Fruit fly (Drosophila melanogaster) whole organism, embryonic: ENCODE results near the gene MFS9.
A peak's percentile ranks its signal among the peaks of the same experiment; 100 is the strongest.

ENCODE experiments used
- CG10543 ChIP-seq: fragments of 200-800 bp; sonication (Bioruptor generic); optimal IDR thresholded peaks from 3 replicates; lab custom pipeline; 2017; ENCODE audit warnings: missing biosample characterization, mild to moderate bottlenecking, missing genetic modification characterization, moderate library complexity
- CG10979 ChIP-seq: fragments of 200-800 bp; sonication (Bioruptor generic); optimal IDR thresholded peaks from 2 replicates; lab custom pipeline; 2018; ENCODE audit warnings: missing biosample characterization, mild to moderate bottlenecking, missing genetic modification characterization, moderate library complexity
- CG14710 ChIP-seq: fragments of 200-800 bp; sonication (Bioruptor generic); optimal IDR thresholded peaks from 3 replicates; lab custom pipeline; 2019; ENCODE audit warnings: missing biosample characterization, mild to moderate bottlenecking, missing genetic modification characterization, moderate library complexity
- CG15601 ChIP-seq: fragments of 200-800 bp; sonication (Bioruptor generic); optimal IDR thresholded peaks from 3 replicates; lab custom pipeline; 2019; ENCODE audit warnings: missing biosample characterization, mild to moderate bottlenecking, missing genetic modification characterization, moderate library complexity
- CG15696 ChIP-seq: fragments of 200-800 bp; sonication (Bioruptor generic); optimal IDR thresholded peaks from 2 replicates; lab custom pipeline; 2019; ENCODE audit warnings: missing biosample characterization, mild to moderate bottlenecking, missing genetic modification characterization, moderate library complexity
- CG2202 ChIP-seq: fragments of 200-800 bp; sonication (Bioruptor generic); optimal IDR thresholded peaks from 2 replicates; lab custom pipeline; 2018; ENCODE audit warnings: missing biosample characterization, mild to moderate bottlenecking, missing genetic modification characterization
- CG33557 ChIP-seq: fragments of 200-800 bp; sonication (Bioruptor generic); optimal IDR thresholded peaks from 2 replicates; lab custom pipeline; 2019; ENCODE audit warnings: missing biosample characterization, mild to moderate bottlenecking, missing genetic modification characterization, moderate library complexity
- CG3407 ChIP-seq: fragments of 200-800 bp; sonication (Bioruptor generic); optimal IDR thresholded peaks from 2 replicates; lab custom pipeline; 2018; ENCODE audit warnings: missing biosample characterization, mild to moderate bottlenecking, missing genetic modification characterization
- CG34224 ChIP-seq: fragments of 200-800 bp; sonication (Bioruptor generic); IDR thresholded peaks from 3 replicates; pipeline ENCODE4 v1.3.6; 2022; ENCODE audit warnings: missing biosample characterization, missing genetic modification characterization; ENCODE audit not compliant: partially characterized antibody
- CG34376 ChIP-seq: fragments of 200-800 bp; sonication (Bioruptor generic); optimal IDR thresholded peaks from 2 replicates; lab custom pipeline; 2018; ENCODE audit warnings: missing biosample characterization, mild to moderate bottlenecking, missing genetic modification characterization
- CG4617 ChIP-seq: fragments of 200-800 bp; sonication (Bioruptor generic); optimal IDR thresholded peaks from 3 replicates; lab custom pipeline; 2016; ENCODE audit warnings: missing biosample characterization, missing genetic modification characterization, borderline replicate concordance
- CG7271 ChIP-seq: fragments of 200-800 bp; sonication (Bioruptor generic); optimal IDR thresholded peaks from 2 replicates; lab custom pipeline; 2018; ENCODE audit warnings: missing biosample characterization, mild to moderate bottlenecking, missing genetic modification characterization, moderate library complexity
- CG8290 ChIP-seq, 3 experiments: fragments of 200-800 bp; sonication (Bioruptor generic); optimal IDR thresholded peaks; 2 replicates each; lab custom pipeline; 2016 to 2019; ENCODE audit warnings: missing biosample characterization in 3 of 3, missing genetic modification characterization in 3 of 3, mild to moderate bottlenecking in 2 of 3, moderate library complexity in 1 of 3
- CG9727 ChIP-seq: fragments of 200-800 bp; sonication (Bioruptor generic); optimal IDR thresholded peaks from 3 replicates; lab custom pipeline; 2017; ENCODE audit warnings: missing biosample characterization, mild to moderate bottlenecking, missing genetic modification characterization
- Deaf1 ChIP-seq: fragments of 200-800 bp; optimal IDR thresholded peaks from 3 replicates; lab custom pipeline; 2019; ENCODE audit warnings: missing biosample characterization, mild to moderate bottlenecking, missing genetic modification characterization, moderate library complexity
- HmgZ ChIP-seq: fragments of 200-800 bp; sonication (Bioruptor generic); optimal IDR thresholded peaks from 2 replicates; lab custom pipeline; 2018; ENCODE audit warnings: missing biosample characterization, mild to moderate bottlenecking, missing genetic modification characterization
- Hr78 ChIP-seq, 2 experiments: fragments of 200-800 bp in 1 of 2; fragments of >200 bp in 1 of 2; sonication (Bioruptor generic) in 1 of 2; optimal IDR thresholded peaks; 2 replicates each; lab custom pipeline; 2017 to 2019; ENCODE audit warnings: missing biosample characterization in 2 of 2, missing genetic modification characterization in 2 of 2, mild to moderate bottlenecking in 1 of 2, moderate library complexity in 1 of 2
- Max ChIP-seq: fragments of 200-800 bp; sonication (Bioruptor generic); optimal IDR thresholded peaks from 2 replicates; lab custom pipeline; 2016; ENCODE audit warnings: missing biosample characterization, mild to moderate bottlenecking, missing genetic modification characterization
- Med ChIP-seq: fragments of 200-800 bp; sonication (Bioruptor generic); peaks from one replicate; lab custom pipeline; 2016; ENCODE audit warnings: missing biosample characterization, missing genetic modification characterization, mild to moderate bottlenecking, inconsistent platforms, moderate library complexity
- NC2β ChIP-seq: fragments of 200-800 bp; sonication (Bioruptor generic); optimal IDR thresholded peaks from 2 replicates; lab custom pipeline; 2016; ENCODE audit warnings: missing biosample characterization, missing genetic modification characterization
- Pdp1 ChIP-seq, 2 experiments: fragments of 200-800 bp; sonication (Bioruptor generic); optimal IDR thresholded peaks; 3 replicates each; lab custom pipeline; 2016; ENCODE audit warnings: missing biosample characterization in 2 of 2, missing genetic modification characterization in 2 of 2, mild to moderate bottlenecking in 1 of 2, moderate library complexity in 1 of 2
- Rfx ChIP-seq: fragments of 200-800 bp; sonication (Bioruptor generic); IDR thresholded peaks from 2 replicates; pipeline ENCODE4 v1.3.6; 2022; ENCODE audit warnings: missing biosample characterization, missing genetic modification characterization
- Xrp1 ChIP-seq: fragments of 200-800 bp; sonication (Bioruptor generic); IDR thresholded peaks from 2 replicates; pipeline ENCODE4 v1.3.6; 2022; ENCODE audit warnings: missing biosample characterization, missing genetic modification characterization
- abd-A ChIP-seq: fragments of 200-800 bp; sonication (Bioruptor generic); optimal IDR thresholded peaks from 3 replicates; lab custom pipeline; 2019; ENCODE audit warnings: missing biosample characterization, mild to moderate bottlenecking, missing genetic modification characterization, moderate library complexity
- ac ChIP-seq: fragments of 200-800 bp; sonication (Bioruptor generic); optimal IDR thresholded peaks from 3 replicates; lab custom pipeline; 2017; ENCODE audit warnings: missing biosample characterization, mild to moderate bottlenecking, missing genetic modification characterization
- cg ChIP-seq: fragments of 200-800 bp; sonication (Bioruptor generic); optimal IDR thresholded peaks from 3 replicates; lab custom pipeline; 2019; ENCODE audit warnings: missing biosample characterization, mild to moderate bottlenecking, missing genetic modification characterization, moderate library complexity
- chinmo ChIP-seq: fragments of 200-800 bp; sonication (Bioruptor generic); IDR thresholded peaks from 4 replicates; pipeline ENCODE4 v1.3.6; 2022; ENCODE audit warnings: missing biosample characterization, missing genetic modification characterization; ENCODE audit not compliant: partially characterized antibody
- dmrt11E ChIP-seq: fragments of 200-800 bp; sonication (Bioruptor generic); optimal IDR thresholded peaks from 3 replicates; lab custom pipeline; 2018; ENCODE audit warnings: missing biosample characterization, mild to moderate bottlenecking, missing genetic modification characterization, moderate library complexity
- eve ChIP-seq, 2 experiments: fragments of >200 bp; optimal IDR thresholded peaks; 2 replicates each; lab custom pipeline; 2017; ENCODE audit warnings: missing biosample characterization in 2 of 2, missing genetic modification characterization in 2 of 2
- exex ChIP-seq: fragments of 200-800 bp; sonication (Bioruptor generic); optimal IDR thresholded peaks from 4 replicates; lab custom pipeline; 2018; ENCODE audit warnings: missing biosample characterization, mild to moderate bottlenecking, missing genetic modification characterization, moderate library complexity
- gem ChIP-seq: fragments of 200-800 bp; sonication (Bioruptor generic); optimal IDR thresholded peaks from 2 replicates; lab custom pipeline; 2019; ENCODE audit warnings: missing biosample characterization, mild to moderate bottlenecking, missing genetic modification characterization, moderate library complexity
- grn ChIP-seq: fragments of 200-800 bp; sonication (Bioruptor generic); optimal IDR thresholded peaks from 3 replicates; lab custom pipeline; 2017; ENCODE audit warnings: missing biosample characterization, missing genetic modification characterization
- gro ChIP-seq: fragments of 200-800 bp; sonication (Bioruptor generic); optimal IDR thresholded peaks from 2 replicates; lab custom pipeline; 2016; ENCODE audit warnings: missing biosample characterization, missing genetic modification characterization
- her ChIP-seq: fragments of 200-800 bp; sonication (Bioruptor generic); optimal IDR thresholded peaks from 2 replicates; lab custom pipeline; 2016; ENCODE audit warnings: missing biosample characterization, missing genetic modification characterization
- inv ChIP-seq: fragments of 200-800 bp; sonication (Bioruptor generic); IDR thresholded peaks from 2 replicates; pipeline ENCODE4 v1.3.6; 2022; ENCODE audit warnings: missing biosample characterization, missing genetic modification characterization; ENCODE audit not compliant: partially characterized antibody
- kni ChIP-seq: fragments of 200-800 bp; sonication (Bioruptor generic); optimal IDR thresholded peaks from 3 replicates; lab custom pipeline; 2017; ENCODE audit warnings: mild to moderate bottlenecking, missing biosample characterization, missing genetic modification reagents, missing genetic modification characterization
- lov ChIP-seq, 2 experiments: fragments of 200-800 bp in 1 of 2; fragments of >200 bp in 1 of 2; sonication (Bioruptor generic) in 1 of 2; IDR thresholded peaks in 1 of 2; optimal IDR thresholded peaks in 1 of 2; 2 replicates in 1 of 2; 3 replicates in 1 of 2; pipeline versions ENCODE4 v1.3.6 to Lab custom; 2017 to 2022; ENCODE audit warnings: missing biosample characterization in 1 of 2, missing genetic modification characterization in 1 of 2
- prd ChIP-seq, 3 experiments: fragments of >200 bp in 2 of 3; fragments of 200-800 bp in 1 of 3; sonication (Bioruptor generic) in 1 of 3; optimal IDR thresholded peaks in 2 of 3; IDR thresholded peaks in 1 of 3; 2 replicates in 2 of 3; 3 replicates in 1 of 3; pipeline versions ENCODE4 v1.3.6 to Lab custom; 2017 to 2022; ENCODE audit warnings: missing biosample characterization in 1 of 3, missing genetic modification characterization in 1 of 3
- slbo ChIP-seq: fragments of 200-800 bp; sonication (Bioruptor generic); IDR thresholded peaks from 2 replicates; pipeline ENCODE4 v1.3.6; 2022; ENCODE audit warnings: missing biosample characterization, missing genetic modification characterization
- stwl ChIP-seq: fragments of 200-800 bp; sonication (Bioruptor generic); optimal IDR thresholded peaks from 3 replicates; lab custom pipeline; 2018; ENCODE audit warnings: missing biosample characterization, mild to moderate bottlenecking, missing genetic modification characterization, moderate library complexity
- tap ChIP-seq: fragments of 200-800 bp; optimal IDR thresholded peaks from 3 replicates; lab custom pipeline; 2019; ENCODE audit warnings: missing biosample characterization, mild to moderate bottlenecking, missing genetic modification characterization, moderate library complexity
- wek ChIP-seq: fragments of 200-800 bp; sonication (Bioruptor generic); optimal IDR thresholded peaks from 3 replicates; lab custom pipeline; 2018; ENCODE audit warnings: missing biosample characterization, mild to moderate bottlenecking, missing genetic modification characterization, moderate library complexity
- zfh2 ChIP-seq: fragments of 200-800 bp; sonication (Bioruptor generic); optimal IDR thresholded peaks from 2 replicates; lab custom pipeline; 2016; ENCODE audit warnings: missing biosample characterization, missing genetic modification characterization

Gene MFS9

dm6 chr3R:20549017-20549854, 37.0 kb upstream of the MFS9 start (continued):
- TF ChIP-seq Deaf1 (tag; lab: Kevin White, UChicago) (no peak), abd-A (tag; lab: Kevin White, UChicago) (no peak), tap (tag; lab: Kevin White, UChicago) (no peak), HmgZ (tag; lab: Kevin White, UChicago) (peak; percentile 5), CG3407 (GFP tag; lab: Kevin White, UChicago) (no peak), lov (optimal IDR thresholded peaks at IDR 0.05; lab: Kevin White, UChicago) (no peak), lov (GFP tag; IDR thresholded peaks at IDR 0.05; lab: Robert Waterston, UW) (no peak), Pdp1 (GFP tag; optimal IDR thresholded peaks at IDR 0.05; lab: Kevin White, UChicago) (peak in 1 of 2 experiments; percentile 83), CG9727 (GFP tag; lab: Kevin White, UChicago) (no peak), slbo (GFP tag; lab: Robert Waterston, UW) (peak; percentile 45), prd (optimal IDR thresholded peaks at IDR 0.05; lab: Kevin White, UChicago) (no peak), prd (GFP tag; IDR thresholded peaks at IDR 0.05; lab: Robert Waterston, UW) (no peak), CG34224 (GFP tag; lab: Robert Waterston, UW) (no peak), Rfx (GFP tag; lab: Robert Waterston, UW) (peak; percentile 47; the same call in 1 of the 2 replicates), exex (tag; lab: Kevin White, UChicago) (peak; percentile 63), zfh2 (GFP tag; lab: Kevin White, UChicago) (no peak)
- TF ChIP-seq, all 482 proteins: peak for 40

dm6 chr3R:20548255-20548654, 36.0 kb upstream of the MFS9 start:
- TF ChIP-seq CG7271 (tag; lab: Kevin White, UChicago) (no peak), CG14710 (tag; lab: Kevin White, UChicago) (peak; percentile 0), lov (optimal IDR thresholded peaks at IDR 0.05; lab: Kevin White, UChicago) (no peak), lov (GFP tag; IDR thresholded peaks at IDR 0.05; lab: Robert Waterston, UW) (0 out of 3 replicates have a peak, but pooled peaks have one; percentile 30), CG15696 (tag; lab: Kevin White, UChicago) (peak; percentile 76), CG33557 (peak; percentile 32), CG34376 (GFP tag; lab: Kevin White, UChicago) (peak; percentile 22), Hr78 (GFP tag; optimal IDR thresholded peaks at IDR 0.05; lab: Kevin White, UChicago) (peak in 1 of 2 experiments; percentile 77), kni (GFP tag; lab: Kevin White, UChicago) (peak; percentile 27), gem (tag; lab: Kevin White, UChicago) (peak; percentile 37), CG10979 (tag; lab: Kevin White, UChicago) (peak; percentile 12), her (GFP tag; lab: Kevin White, UChicago) (no peak), cg (peak; percentile 20), grn (peak; percentile 28), Med (GFP tag; lab: Kevin White, UChicago) (peak; percentile 80), CG15601 (tag; lab: Kevin White, UChicago) (peak; percentile 6), dmrt11E (peak; percentile 75), NC2β (GFP tag; lab: Kevin White, UChicago) (peak; percentile 37), Xrp1 (GFP tag; lab: Robert Waterston, UW) (peak; percentile 54; the same call in 1 of the 2 replicates), chinmo (GFP tag; lab: Robert Waterston, UW) (0 out of 4 replicates have a peak, but pooled peaks have one; percentile 14), gro (GFP tag; lab: Kevin White, UChicago) (peak; percentile 34), ac (GFP tag; lab: Kevin White, UChicago) (peak; percentile 26), stwl (tag; lab: Kevin White, UChicago) (peak; percentile 19), eve (GFP tag; optimal IDR thresholded peaks at IDR 0.05; lab: Kevin White, UChicago) (peak in 1 of 2 experiments; percentile 2), inv (no peak), CG8290 (GFP tag; optimal IDR thresholded peaks at IDR 0.05; lab: Kevin White, UChicago) (no peak), CG8290 (tag; optimal IDR thresholded peaks at IDR 0.05; lab: Kevin White, UChicago) (peak in 1 of 2 experiments; percentile 22), CG4617 (GFP tag; lab: Kevin White, UChicago) (no peak), Max (GFP tag; lab: Kevin White, UChicago) (peak; percentile 8), CG2202 (tag; lab: Kevin White, UChicago) (peak; percentile 51), CG10543 (GFP tag; lab: Kevin White, UChicago) (no peak), wek (GFP tag; lab: Kevin White, UChicago) (peak; percentile 1)
